Worm (Caenorhabditis elegans): ENCODE results near the gene F42H10.6.

Gene F42H10.6

DNA sequence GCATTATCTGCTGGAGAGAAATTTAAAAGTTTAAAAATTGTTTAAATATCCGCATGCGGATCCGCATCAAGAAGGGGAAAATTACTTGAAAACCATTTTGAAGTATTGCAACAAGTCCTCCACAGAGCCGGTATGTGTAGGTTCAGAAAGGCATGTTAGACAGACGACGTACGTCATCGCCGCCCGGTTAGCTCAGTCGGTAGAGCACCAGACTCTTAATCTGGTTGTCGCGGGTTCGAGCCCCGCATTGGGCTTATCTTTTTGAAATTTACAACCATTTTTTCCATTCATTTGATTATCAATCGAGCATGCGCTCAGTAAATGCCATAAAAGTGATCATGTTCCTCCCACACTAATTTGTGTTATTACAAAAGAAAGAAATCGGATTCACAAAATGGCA, 7.0 kb downstream of the F42H10.6 start (continued):
- TF ChIP-seq snpc-1.2 (GFP tag; IDR thresholded peaks at IDR 0.05) (peak; percentile 72), daf-8 (GFP tag; IDR thresholded peaks at IDR 0.05) (0 out of 2 replicates have a peak, but pooled peaks have one; percentile 43), madf-5 (GFP tag; IDR thresholded peaks at IDR 0.05) (peak in 1 of 2 experiments; percentile 65; a peak in 1 of 4 replicates), lin-38 (GFP tag; IDR thresholded peaks at IDR 0.05) (no peak), egl-43 (GFP tag; IDR thresholded peaks at IDR 0.05) (peak; percentile 79), Y75B8A.6 (GFP tag; IDR thresholded peaks at IDR 0.05) (no peak), zip-11 (GFP tag; IDR thresholded peaks at IDR 0.05) (no peak), daf-19 (GFP tag; conservative IDR thresholded peaks at IDR 0.05) (no peak), lsy-2 (tag; optimal IDR thresholded peaks at IDR 0.05) (no peak), ceh-82 (tag; optimal IDR thresholded peaks at IDR 0.05) (no peak), spr-3 (GFP tag; optimal IDR thresholded peaks at IDR 0.05) (no peak), nhr-76 (tag; optimal IDR thresholded peaks at IDR 0.05) (no peak), F49E8.2 (tag; optimal IDR thresholded peaks at IDR 0.05; ENCODE audit: borderline replicate concordance) (no peak), zag-1 (tag; optimal IDR thresholded peaks at IDR 0.05) (no peak), dmd-8 (GFP tag; IDR thresholded peaks at IDR 0.05) (peak; percentile 75), lim-7 (GFP tag; IDR thresholded peaks at IDR 0.05) (peak; percentile 73; the same call in 1 of the 2 replicates), unc-130 (GFP tag; optimal IDR thresholded peaks at IDR 0.05) (no peak), nhr-48 (tag; optimal IDR thresholded peaks at IDR 0.05) (no peak), Y48G9A.11 (GFP tag; IDR thresholded peaks at IDR 0.05) (peak; percentile 60; the same call in 1 of the 2 replicates), F44E2.7 (GFP tag; IDR thresholded peaks at IDR 0.05) (0 out of 2 replicates have a peak, but pooled peaks have one; percentile 53), vab-7 (GFP tag; IDR thresholded peaks at IDR 0.05) (0 out of 2 replicates have a peak, but pooled peaks have one; percentile 32), lin-39 (tag; optimal IDR thresholded peaks at IDR 0.05) (no peak), nhr-28 (tag; optimal IDR thresholded peaks at IDR 0.05) (no peak), aha-1 (tag) (no peak), sdz-12 (GFP tag; optimal IDR thresholded peaks at IDR 0.05) (no peak), nhr-41 (GFP tag; IDR thresholded peaks at IDR 0.05) (no peak), dpl-1 (GFP tag; optimal IDR thresholded peaks at IDR 0.05) (no peak), tra-1 (GFP tag; IDR thresholded peaks at IDR 0.05) (no peak), lin-15B (tag; optimal IDR thresholded peaks at IDR 0.05) (no peak), ceh-44 (GFP tag; IDR thresholded peaks at IDR 0.05) (no peak), mdt-29 (GFP tag; IDR thresholded peaks at IDR 0.05) (no peak), R02D3.7 (tag; optimal IDR thresholded peaks at IDR 0.05) (no peak), hlh-11 (tag; optimal IDR thresholded peaks at IDR 0.05) (no peak), unc-62 (GFP tag; optimal IDR thresholded peaks at IDR 0.05 in 1 of 2) (no peak), unc-62 (tag; optimal IDR thresholded peaks at IDR 0.05) (no peak), saeg-2 (GFP tag; IDR thresholded peaks at IDR 0.05) (no peak), lin-1 (GFP tag; IDR thresholded peaks at IDR 0.05) (no peak), hif-1 (tag; optimal IDR thresholded peaks at IDR 0.05) (no peak), ztf-11 (tag; optimal IDR thresholded peaks at IDR 0.05) (no peak), cey-2 (tag; optimal IDR thresholded peaks at IDR 0.05; ENCODE audit: borderline replicate concordance, insufficient read depth) (no peak), Y5F2A.4 (GFP tag; optimal IDR thresholded peaks at IDR 0.05) (no peak)

DNA sequence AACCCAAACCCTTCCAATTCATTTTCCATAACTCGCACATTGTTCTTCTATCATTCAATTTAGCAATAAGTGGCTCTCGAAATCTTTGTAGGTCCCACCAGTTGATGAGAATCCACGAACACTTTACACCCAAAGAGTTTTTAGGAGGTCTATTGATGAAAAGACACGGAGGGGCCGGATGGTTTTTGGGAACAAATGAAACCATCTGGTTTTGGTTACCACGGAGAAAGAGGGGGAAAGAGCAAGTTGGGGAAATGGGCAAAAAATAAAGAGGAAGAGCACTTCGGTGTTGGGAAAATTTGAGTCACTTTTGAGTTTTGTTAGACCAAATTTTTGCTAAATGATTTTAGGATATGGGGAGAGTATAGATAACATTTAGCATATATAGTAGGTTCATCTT, 12.7 kb downstream of the F42H10.6 start:
- TF ChIP-seq aly-2 (tag; optimal IDR thresholded peaks at IDR 0.05), result no peak
- TF ChIP-seq unc-62 (GFP tag; optimal IDR thresholded peaks at IDR 0.05 in 1 of 2), result peak in 1 of 2 experiments; percentile 81
- no peak for TF ChIP-seq unc-62 (tag; optimal IDR thresholded peaks at IDR 0.05)
- no peak for TF ChIP-seq gei-8 (GFP tag; optimal IDR thresholded peaks at IDR 0.05)
- TF ChIP-seq nhr-11 (tag; optimal IDR thresholded peaks at IDR 0.05), result no peak
- no peak for TF ChIP-seq unc-39 (tag; optimal IDR thresholded peaks at IDR 0.05)
- TF ChIP-seq nhr-25 (tag; optimal IDR thresholded peaks at IDR 0.05; ENCODE audit: borderline replicate concordance, insufficient read depth), result no peak
- TF ChIP-seq aha-1 (tag), result peak; percentile 90
